Worm (Caenorhabditis elegans): ENCODE data around the gene flp-14.

flp-14 gene

DNA sequence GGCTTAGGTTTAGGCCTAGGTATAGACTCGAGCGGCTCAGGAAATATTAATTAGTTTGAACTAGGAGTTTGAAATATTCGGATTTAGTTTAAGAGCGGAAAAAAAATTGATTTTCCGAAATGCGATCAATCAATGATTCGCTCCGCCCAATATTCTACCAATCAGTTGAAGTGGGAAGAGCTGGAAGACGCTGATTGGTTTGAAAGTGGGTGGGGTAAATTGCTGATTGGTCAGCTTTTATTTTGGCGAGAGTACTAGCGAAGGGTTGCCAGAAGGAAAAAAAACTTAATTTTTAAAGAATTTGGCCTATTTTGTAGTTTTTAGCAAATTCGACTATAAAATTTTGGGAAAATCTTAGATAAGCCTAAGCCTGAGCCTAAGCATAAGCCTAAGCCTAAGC is 33.8 kb downstream of the flp-14 start:
- no peak for TF ChIP-seq spr-3 (GFP tag; optimal IDR thresholded peaks at IDR 0.05)
- no peak for TF ChIP-seq skn-1 (tag; optimal IDR thresholded peaks at IDR 0.05)
- TF ChIP-seq php-3 (GFP tag; IDR thresholded peaks at IDR 0.05), result no peak
- no peak for TF ChIP-seq daf-12 (tag; optimal IDR thresholded peaks at IDR 0.05)
- no peak for TF ChIP-seq ceh-44 (GFP tag; IDR thresholded peaks at IDR 0.05)
- no peak for TF ChIP-seq madf-9 (GFP tag; conservative IDR thresholded peaks at IDR 0.05)
- no peak for TF ChIP-seq hif-1 (tag; optimal IDR thresholded peaks at IDR 0.05)
- no peak for TF ChIP-seq hmg-1.1 (GFP tag; IDR thresholded peaks at IDR 0.05)

ce11 chrIII:12945072-12945471 is 34.8 kb downstream of the flp-14 start:
- TF ChIP-seq mdt-29 (GFP tag; IDR thresholded peaks at IDR 0.05) (no peak), hmg-1.1 (GFP tag; IDR thresholded peaks at IDR 0.05) (0 out of 2 replicates have a peak, but pooled peaks have one; percentile 17), R02D3.7 (tag; optimal IDR thresholded peaks at IDR 0.05) (no peak), ceh-20 (GFP tag; IDR thresholded peaks at IDR 0.05) (peak; percentile 38; the same call in 1 of the 2 replicates)

DNA sequence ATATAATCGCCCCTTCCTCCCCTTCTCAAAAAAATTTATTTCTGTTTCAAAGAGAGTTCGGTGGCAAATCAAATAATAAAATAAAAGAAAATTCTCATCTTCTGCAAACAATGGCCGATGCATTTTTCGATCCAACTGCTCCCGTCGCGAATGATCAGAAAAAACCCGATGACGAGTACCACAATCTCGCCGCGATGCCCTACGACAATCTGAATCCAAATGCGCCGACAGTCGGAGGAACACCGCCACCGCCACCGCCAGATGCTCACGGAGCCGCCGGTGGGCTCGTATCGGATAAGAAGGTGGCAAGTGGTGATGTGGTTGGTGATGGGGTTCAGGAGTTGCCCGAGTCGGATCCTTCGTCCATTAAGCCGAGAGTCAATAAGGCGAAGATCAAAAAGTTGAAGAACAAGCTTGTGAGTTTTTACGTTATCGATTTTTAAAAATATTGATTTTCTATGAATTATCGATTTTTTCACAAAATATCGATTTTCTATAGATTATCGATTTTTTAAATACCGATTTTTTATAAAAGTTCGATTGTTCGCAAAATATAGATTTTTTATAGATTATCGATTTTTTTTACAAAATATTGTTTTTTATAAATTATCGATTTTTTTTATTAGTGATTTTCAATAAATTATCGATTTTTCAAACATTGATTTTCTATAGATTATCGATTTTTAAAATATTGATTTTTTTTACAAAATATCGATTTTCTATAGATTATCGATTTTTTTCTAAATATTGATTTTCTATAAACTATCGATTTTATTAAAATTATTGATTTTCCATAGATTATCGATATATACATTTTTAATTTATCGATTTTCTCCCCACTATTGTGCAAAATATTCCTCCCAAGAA is 41.3 kb downstream of the flp-14 start, which contains the start of gene Y39E4A.1:
Gene Y39E4A.1, plus strand, starts transcription at position 51 of the 867 bp plus-strand sequence.
- TF ChIP-seq lir-3 (tag; optimal IDR thresholded peaks at IDR 0.05) (no peak), egl-43 (GFP tag; IDR thresholded peaks at IDR 0.05) (peak; percentile 64; the same call in 1 of the 2 replicates), ceh-28 (tag; optimal IDR thresholded peaks at IDR 0.05) (peak; percentile 98), set-16 (GFP tag; IDR thresholded peaks at IDR 0.05) (peak; percentile 78), arid-1 (GFP tag; conservative IDR thresholded peaks at IDR 0.05) (0 out of 2 replicates have a peak, but pooled peaks have one; percentile 5), lin-1 (GFP tag; IDR thresholded peaks at IDR 0.05) (0 out of 2 replicates have a peak, but pooled peaks have one; percentile 17), nhr-10 (tag; optimal IDR thresholded peaks at IDR 0.05) (no peak), unc-62 (GFP tag; optimal IDR thresholded peaks at IDR 0.05 in 1 of 2) (peak in 1 of 2 experiments; percentile 75), unc-62 (tag; optimal IDR thresholded peaks at IDR 0.05) (no peak), F37D6.2 (tag; optimal IDR thresholded peaks at IDR 0.05) (no peak), lin-15B (tag; optimal IDR thresholded peaks at IDR 0.05) (no peak), ceh-20 (GFP tag; IDR thresholded peaks at IDR 0.05) (no peak), ZK337.2 (GFP tag; IDR thresholded peaks at IDR 0.05) (peak; percentile 18; the same call in 1 of the 2 replicates)

DNA sequence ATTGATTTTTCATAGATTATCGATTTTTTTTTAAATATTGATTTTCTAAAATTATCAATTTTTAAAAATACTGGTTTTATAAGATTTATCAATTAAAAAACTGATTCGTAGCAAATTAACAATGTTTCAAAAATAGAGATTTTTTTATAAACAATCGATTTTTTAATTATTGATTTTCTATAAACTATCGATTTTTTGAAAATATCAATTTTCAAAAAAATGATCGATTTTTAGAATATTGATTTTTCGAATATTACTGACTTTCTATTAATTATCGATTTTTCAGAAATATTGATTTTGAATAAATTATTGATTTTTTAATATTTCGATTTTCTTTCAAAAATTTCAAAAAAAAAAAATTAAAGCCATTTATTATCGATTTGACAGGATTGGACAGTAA is 42.3 kb downstream of the flp-14 start:
- TF ChIP-seq ceh-28 (tag; optimal IDR thresholded peaks at IDR 0.05) (peak; percentile 88), fkh-10 (GFP tag; optimal IDR thresholded peaks at IDR 0.05) (no peak), unc-39 (tag; optimal IDR thresholded peaks at IDR 0.05) (no peak), nhr-76 (tag; optimal IDR thresholded peaks at IDR 0.05) (no peak), F44E2.7 (GFP tag; IDR thresholded peaks at IDR 0.05) (no peak), saeg-2 (GFP tag; IDR thresholded peaks at IDR 0.05) (no peak)

ce11 chrIII:12959286-12959685 is 49.0 kb downstream of the flp-14 start:
- TF ChIP-seq dmd-6 (GFP tag; IDR thresholded peaks at IDR 0.05) (peak; percentile 81), nhr-48 (tag; optimal IDR thresholded peaks at IDR 0.05) (peak; percentile 16), dve-1 (tag; optimal IDR thresholded peaks at IDR 0.05; ENCODE audit: insufficient read depth) (peak; percentile 69), php-3 (GFP tag; IDR thresholded peaks at IDR 0.05) (0 out of 2 replicates have a peak, but pooled peaks have one; percentile 46), unc-62 (GFP tag; optimal IDR thresholded peaks at IDR 0.05 in 1 of 2) (peak in 1 of 2 experiments; percentile 92), unc-62 (tag; optimal IDR thresholded peaks at IDR 0.05) (no peak), nhr-77 (tag; optimal IDR thresholded peaks at IDR 0.05) (peak; percentile 26), daf-16 (GFP tag; optimal IDR thresholded peaks at IDR 0.05) (no peak), daf-16 (tag; optimal IDR thresholded peaks at IDR 0.05) (peak; percentile 8), pqm-1 (tag; optimal IDR thresholded peaks at IDR 0.05) (peak; percentile 86), nhr-11 (tag; optimal IDR thresholded peaks at IDR 0.05) (no peak), tra-1 (GFP tag; IDR thresholded peaks at IDR 0.05) (0 out of 2 replicates have a peak, but pooled peaks have one; percentile 51), lin-15B (tag; optimal IDR thresholded peaks at IDR 0.05) (no peak), nhr-102 (tag; optimal IDR thresholded peaks at IDR 0.05) (no peak), lin-1 (GFP tag; IDR thresholded peaks at IDR 0.05) (0 out of 2 replicates have a peak, but pooled peaks have one; percentile 10), nhr-28 (tag; optimal IDR thresholded peaks at IDR 0.05) (peak; percentile 88), ctbp-1 (GFP tag; IDR thresholded peaks at IDR 0.05) (no peak)
